Fruit fly (Drosophila melanogaster) whole organism, embryonic: Measurements from ENCODE around the gene zetaCOP.

Experiments used
- Atf6 ChIP-seq: fragments of 200-800 bp; sonication (Bioruptor generic); IDR thresholded peaks from 2 replicates; pipeline ENCODE4 v1.3.6; 2022; ENCODE audit warnings: missing biosample characterization, missing genetic modification characterization
- Bgb ChIP-seq: fragments of 200-800 bp; sonication (Bioruptor generic); IDR thresholded peaks from 2 replicates; pipeline ENCODE4 v1.3.6; 2022; ENCODE audit warnings: missing biosample characterization, missing genetic modification characterization; ENCODE audit not compliant: partially characterized antibody
- C15 ChIP-seq: fragments of 200-800 bp; sonication (Bioruptor generic); IDR thresholded peaks from 3 replicates; pipeline ENCODE4 v1.3.6; 2022; ENCODE audit warnings: missing biosample characterization, missing genetic modification characterization
- CG10543 ChIP-seq: fragments of 200-800 bp; sonication (Bioruptor generic); optimal IDR thresholded peaks from 3 replicates; lab custom pipeline; 2017; ENCODE audit warnings: missing biosample characterization, mild to moderate bottlenecking, missing genetic modification characterization, moderate library complexity
- CG11247 ChIP-seq: fragments of 200-800 bp; sonication (Bioruptor generic); IDR thresholded peaks from 2 replicates; pipeline ENCODE4 v1.3.6; 2022; ENCODE audit warnings: missing biosample characterization, missing genetic modification characterization
- CG12659 ChIP-seq: fragments of 200-800 bp; sonication (Bioruptor generic); optimal IDR thresholded peaks from 3 replicates; lab custom pipeline; 2017; ENCODE audit warnings: mild to moderate bottlenecking, missing biosample characterization, missing genetic modification reagents, missing genetic modification characterization
- CG13894 ChIP-seq: fragments of 200-800 bp; sonication (Bioruptor generic); optimal IDR thresholded peaks from 3 replicates; lab custom pipeline; 2018; ENCODE audit warnings: missing biosample characterization, mild to moderate bottlenecking, missing genetic modification characterization, moderate library complexity
- CG14441 ChIP-seq: fragments of 200-800 bp; sonication (Bioruptor generic); IDR thresholded peaks from 2 replicates; pipeline ENCODE4 v1.3.6; 2022; ENCODE audit warnings: missing biosample characterization, missing genetic modification characterization
- CG1529 ChIP-seq: fragments of 200-800 bp; sonication (Bioruptor generic); optimal IDR thresholded peaks from 3 replicates; lab custom pipeline; 2018; ENCODE audit warnings: missing biosample characterization, missing genetic modification characterization
- CG15514 ChIP-seq: fragments of 200-800 bp; sonication (Bioruptor generic); optimal IDR thresholded peaks from 3 replicates; lab custom pipeline; 2017; ENCODE audit warnings: missing biosample characterization, missing genetic modification characterization, mild to moderate bottlenecking, moderate library complexity, missing genetic modification reagents
- CG17328 ChIP-seq: fragments of 200-800 bp; sonication (Bioruptor generic); IDR thresholded peaks from 2 replicates; pipeline ENCODE4 v1.3.6; 2022; ENCODE audit warnings: missing biosample characterization, missing genetic modification characterization
- CG2120 ChIP-seq: fragments of 200-800 bp; sonication (Bioruptor generic); optimal IDR thresholded peaks from 3 replicates; lab custom pipeline; 2016; ENCODE audit warnings: missing biosample characterization, missing genetic modification characterization
- CG2199 ChIP-seq: fragments of 200-800 bp; sonication (Bioruptor generic); IDR thresholded peaks from 3 replicates; pipeline ENCODE4 v1.3.6; 2022; ENCODE audit warnings: missing biosample characterization, missing genetic modification characterization
- CG2202 ChIP-seq: fragments of 200-800 bp; sonication (Bioruptor generic); optimal IDR thresholded peaks from 2 replicates; lab custom pipeline; 2018; ENCODE audit warnings: missing biosample characterization, mild to moderate bottlenecking, missing genetic modification characterization
- CG31365 ChIP-seq: fragments of 200-800 bp; sonication (Bioruptor generic); optimal IDR thresholded peaks from 2 replicates; lab custom pipeline; 2018; ENCODE audit warnings: missing biosample characterization, mild to moderate bottlenecking, missing genetic modification characterization
- CG3995 ChIP-seq: fragments of 200-800 bp; sonication (Bioruptor generic); optimal IDR thresholded peaks from 3 replicates; lab custom pipeline; 2016; ENCODE audit warnings: missing biosample characterization, missing genetic modification characterization
- CG4424 ChIP-seq: fragments of 200-800 bp; sonication (Bioruptor generic); optimal IDR thresholded peaks from 3 replicates; lab custom pipeline; 2016; ENCODE audit warnings: missing biosample characterization, missing genetic modification characterization
- CG5180 ChIP-seq: fragments of 200-800 bp; sonication (Bioruptor generic); optimal IDR thresholded peaks from 3 replicates; lab custom pipeline; 2017; ENCODE audit warnings: missing biosample characterization, missing genetic modification characterization, mild to moderate bottlenecking, moderate library complexity, missing genetic modification reagents
- CG6854 ChIP-seq: fragments of 200-800 bp; sonication (Bioruptor generic); optimal IDR thresholded peaks from 3 replicates; lab custom pipeline; 2017; ENCODE audit warnings: missing biosample characterization, mild to moderate bottlenecking, missing genetic modification characterization
- CG7357 ChIP-seq: fragments of 200-800 bp; sonication (Bioruptor generic); IDR thresholded peaks from 3 replicates; pipeline ENCODE4 v1.3.6; 2022; ENCODE audit warnings: missing biosample characterization, missing genetic modification characterization
- Deaf1 ChIP-seq: fragments of 200-800 bp; optimal IDR thresholded peaks from 3 replicates; lab custom pipeline; 2019; ENCODE audit warnings: missing biosample characterization, mild to moderate bottlenecking, missing genetic modification characterization, moderate library complexity
- Dll ChIP-seq: fragments of 200-800 bp; sonication (Bioruptor generic); IDR thresholded peaks from 4 replicates; pipeline ENCODE4 v1.3.6; 2022; ENCODE audit warnings: missing biosample characterization, missing genetic modification characterization; ENCODE audit not compliant: partially characterized antibody
- GATAe ChIP-seq: fragments of 200-800 bp; sonication (Bioruptor generic); conservative IDR thresholded peaks from 2 replicates; pipeline ENCODE4 v1.3.6; 2022; ENCODE audit warnings: missing biosample characterization, missing genetic modification characterization
- HmgZ ChIP-seq: fragments of 200-800 bp; sonication (Bioruptor generic); optimal IDR thresholded peaks from 2 replicates; lab custom pipeline; 2018; ENCODE audit warnings: missing biosample characterization, mild to moderate bottlenecking, missing genetic modification characterization
- Jarid2 ChIP-seq: fragments of 200-800 bp; sonication (Bioruptor generic); optimal IDR thresholded peaks from 3 replicates; lab custom pipeline; 2017; ENCODE audit warnings: mild to moderate bottlenecking, missing biosample characterization, missing genetic modification reagents, missing genetic modification characterization
- Lpt ChIP-seq: fragments of >200 bp; optimal IDR thresholded peaks from 2 replicates; lab custom pipeline; 2018; ENCODE audit warnings: missing biosample characterization, missing genetic modification characterization
- Med ChIP-seq: fragments of 200-800 bp; sonication (Bioruptor generic); peaks from one replicate; lab custom pipeline; 2016; ENCODE audit warnings: missing biosample characterization, missing genetic modification characterization, mild to moderate bottlenecking, inconsistent platforms, moderate library complexity
- NK7.1 ChIP-seq: fragments of 200-800 bp; sonication (Bioruptor generic); optimal IDR thresholded peaks from 3 replicates; lab custom pipeline; 2016; ENCODE audit warnings: missing biosample characterization, missing genetic modification characterization
- Neu2 ChIP-seq: fragments of 200-800 bp; sonication (Bioruptor generic); optimal IDR thresholded peaks from 3 replicates; lab custom pipeline; 2016; ENCODE audit warnings: missing biosample characterization, missing genetic modification characterization, borderline replicate concordance
- Ravus ChIP-seq: fragments of 200-800 bp; sonication (Bioruptor generic); IDR thresholded peaks from 2 replicates; pipeline ENCODE4 v1.3.6; 2022; ENCODE audit warnings: missing biosample characterization, missing genetic modification characterization
- Trl ChIP-seq, 3 experiments: fragments of >200 bp in 2 of 3; fragments of 200-800 bp in 1 of 3; sonication (Bioruptor generic) in 1 of 3; optimal IDR thresholded peaks; 2 replicates in 1 of 3; 3 replicates in 2 of 3; lab custom pipeline; 2016 to 2017; ENCODE audit warnings: missing biosample characterization in 1 of 3, missing genetic modification characterization in 1 of 3
- Vsx1 ChIP-seq: fragments of 200-800 bp; sonication (Bioruptor generic); optimal IDR thresholded peaks from 2 replicates; lab custom pipeline; 2017; ENCODE audit warnings: missing biosample characterization, mild to moderate bottlenecking, missing genetic modification characterization, missing genetic modification reagents
- cad ChIP-seq: fragments of >200 bp; optimal IDR thresholded peaks from 2 replicates; lab custom pipeline; 2017; ENCODE audit warnings: missing biosample characterization, missing genetic modification characterization
- cas ChIP-seq: fragments of 200-800 bp; sonication (Bioruptor generic); IDR thresholded peaks from 2 replicates; pipeline ENCODE4 v1.3.6; 2022; ENCODE audit warnings: missing biosample characterization, missing genetic modification characterization
- chinmo ChIP-seq: fragments of 200-800 bp; sonication (Bioruptor generic); IDR thresholded peaks from 4 replicates; pipeline ENCODE4 v1.3.6; 2022; ENCODE audit warnings: missing biosample characterization, missing genetic modification characterization; ENCODE audit not compliant: partially characterized antibody
- cwo ChIP-seq: fragments of 200-800 bp; sonication (Bioruptor generic); optimal IDR thresholded peaks from 3 replicates; lab custom pipeline; 2017; ENCODE audit warnings: missing biosample characterization, missing genetic modification characterization, mild to moderate bottlenecking, moderate library complexity, missing genetic modification reagents
- da ChIP-seq: fragments of 200-800 bp; sonication (Bioruptor generic); optimal IDR thresholded peaks from 2 replicates; lab custom pipeline; 2016; ENCODE audit warnings: missing biosample characterization, missing genetic modification characterization
- exex ChIP-seq: fragments of 200-800 bp; sonication (Bioruptor generic); optimal IDR thresholded peaks from 4 replicates; lab custom pipeline; 2018; ENCODE audit warnings: missing biosample characterization, mild to moderate bottlenecking, missing genetic modification characterization, moderate library complexity
- grn ChIP-seq: fragments of 200-800 bp; sonication (Bioruptor generic); optimal IDR thresholded peaks from 3 replicates; lab custom pipeline; 2017; ENCODE audit warnings: missing biosample characterization, missing genetic modification characterization
- gro ChIP-seq: fragments of 200-800 bp; sonication (Bioruptor generic); optimal IDR thresholded peaks from 2 replicates; lab custom pipeline; 2016; ENCODE audit warnings: missing biosample characterization, missing genetic modification characterization
- gt ChIP-seq: fragments of 200-800 bp; sonication (Bioruptor generic); IDR thresholded peaks from 2 replicates; pipeline ENCODE4 v1.3.6; 2022; ENCODE audit warnings: missing biosample characterization, missing genetic modification characterization
- lab ChIP-seq: fragments of 200-800 bp; sonication (Bioruptor generic); optimal IDR thresholded peaks from 3 replicates; lab custom pipeline; 2017; ENCODE audit warnings: missing biosample characterization, missing genetic modification characterization, mild to moderate bottlenecking, moderate library complexity, missing genetic modification reagents
- maf-S ChIP-seq: fragments of 200-800 bp; sonication (Bioruptor generic); optimal IDR thresholded peaks from 2 replicates; lab custom pipeline; 2016; ENCODE audit warnings: missing biosample characterization, missing genetic modification characterization
- mirr ChIP-seq: fragments of 200-800 bp; sonication (Bioruptor generic); optimal IDR thresholded peaks from 3 replicates; lab custom pipeline; 2018; ENCODE audit warnings: missing biosample characterization, mild to moderate bottlenecking, missing genetic modification characterization
- pfk ChIP-seq: fragments of 200-800 bp; sonication (Bioruptor generic); optimal IDR thresholded peaks from 2 replicates; lab custom pipeline; 2018; ENCODE audit warnings: missing biosample characterization, mild to moderate bottlenecking, missing genetic modification characterization, moderate library complexity
- sd ChIP-seq: fragments of 200-800 bp; sonication (Bioruptor generic); optimal IDR thresholded peaks from 3 replicates; lab custom pipeline; 2018; ENCODE audit warnings: missing biosample characterization, mild to moderate bottlenecking, missing genetic modification characterization, moderate library complexity
- sr ChIP-seq: fragments of 200-800 bp; sonication (Bioruptor generic); IDR thresholded peaks from 3 replicates; pipeline ENCODE4 v1.3.6; 2022; ENCODE audit warnings: missing biosample characterization, missing genetic modification characterization
- yki ChIP-seq: fragments of >200 bp; optimal IDR thresholded peaks from 3 replicates; lab custom pipeline; 2018

zetaCOP gene

DNA sequence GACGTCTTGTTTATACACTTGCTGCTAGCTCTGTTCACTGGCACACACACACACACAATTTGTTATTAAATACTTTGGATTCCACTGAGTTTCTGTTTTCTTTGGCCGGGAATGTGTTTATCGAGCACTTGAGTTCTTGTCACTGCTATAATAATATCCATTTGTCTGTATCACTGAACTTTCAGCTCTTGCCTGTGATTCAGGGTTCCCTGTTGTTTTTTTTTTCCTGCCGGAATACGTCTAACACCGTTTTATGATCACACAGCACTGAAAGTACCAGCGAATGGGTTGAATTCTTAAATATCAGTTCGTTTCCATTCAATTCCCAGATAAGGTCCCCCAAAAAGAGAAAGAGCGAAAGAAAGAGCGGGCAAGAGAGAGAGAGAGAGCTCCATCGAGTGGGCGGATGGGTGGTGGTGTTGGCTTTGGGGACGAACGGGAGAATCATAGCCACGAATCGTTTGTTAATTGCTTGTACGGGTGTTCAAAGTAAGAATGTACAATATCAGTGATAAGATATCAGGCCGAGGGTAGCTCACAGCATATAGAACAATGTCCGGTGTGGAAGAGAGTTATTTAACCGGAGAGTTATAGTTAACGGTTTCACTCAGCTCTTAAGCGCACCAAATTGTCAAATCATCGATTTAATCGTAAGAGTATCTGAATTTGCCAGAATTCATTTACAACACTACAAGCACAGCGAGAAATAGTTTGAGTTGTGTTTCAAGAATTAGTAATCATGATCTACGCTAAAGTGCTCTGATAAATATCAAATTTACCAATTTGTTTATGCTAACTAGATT, 5.5 kb downstream of the zetaCOP start, which contains the start of gene Galphaf (continued):
- TF ChIP-seq lab: peak; percentile 48
- TF ChIP-seq CG14441 (GFP tag; lab: Robert Waterston, UW): no peak
- no peak for TF ChIP-seq CG13894 (tag; lab: Kevin White, UChicago)
- peak; percentile 68 for TF ChIP-seq CG10543
- TF ChIP-seq mirr (GFP tag; lab: Kevin White, UChicago): peak; percentile 99
- no peak for TF ChIP-seq Ravus (GFP tag; lab: Robert Waterston, UW)
- TF ChIP-seq gt (GFP tag; lab: Robert Waterston, UW): no peak
- no peak for TF ChIP-seq CG17328 (GFP tag; lab: Robert Waterston, UW)
- peak; percentile 30 for TF ChIP-seq gro (GFP tag; lab: Kevin White, UChicago)
- TF ChIP-seq CG7357 (GFP tag; lab: Robert Waterston, UW): no peak
- TF ChIP-seq CG6854: no peak
- 0 out of 2 replicates have a peak, but pooled peaks have one; percentile 44 for TF ChIP-seq GATAe
- TF ChIP-seq sd: peak; percentile 95
- peak; percentile 11 for TF ChIP-seq CG12659 (GFP tag; lab: Kevin White, UChicago)
- peak; percentile 77 for TF ChIP-seq Jarid2 (GFP tag; lab: Kevin White, UChicago)
- TF ChIP-seq CG5180 (GFP tag; lab: Kevin White, UChicago): peak; percentile 37
- peak; percentile 38 for TF ChIP-seq cwo
- TF ChIP-seq C15: 0 out of 3 replicates have a peak, but pooled peaks have one; percentile 26
- TF ChIP-seq pfk (GFP tag; lab: Kevin White, UChicago): peak; percentile 59
- TF ChIP-seq CG31365 (tag; lab: Kevin White, UChicago): no peak
- TF ChIP-seq CG2199 (GFP tag; lab: Robert Waterston, UW): peak; percentile 72; the same call in 2 of the 3 replicates
- TF ChIP-seq Dll (GFP tag; lab: Robert Waterston, UW): peak; percentile 17; the same call in 1 of the 4 replicates
- peak; percentile 10 for TF ChIP-seq Vsx1
- no peak for TF ChIP-seq Bgb (GFP tag; lab: Robert Waterston, UW)
- TF ChIP-seq Trl (optimal IDR thresholded peaks at IDR 0.05; lab: Kevin White, UChicago): peak; percentile 76 to 90
- no peak for TF ChIP-seq Trl (GFP tag; optimal IDR thresholded peaks at IDR 0.05; lab: Kevin White, UChicago)
- no peak for TF ChIP-seq cad
- peak; percentile 99 for TF ChIP-seq exex
- TF ChIP-seq da: no peak
- TF ChIP-seq CG2120 (GFP tag; lab: Kevin White, UChicago): peak; percentile 14
- TF ChIP-seq Atf6 (GFP tag; lab: Robert Waterston, UW): 0 out of 2 replicates have a peak, but pooled peaks have one; percentile 21
- TF ChIP-seq chinmo (GFP tag; lab: Robert Waterston, UW): 0 out of 4 replicates have a peak, but pooled peaks have one; percentile 27
- no peak for TF ChIP-seq CG11247 (GFP tag; lab: Robert Waterston, UW)
- TF ChIP-seq CG1529 (GFP tag; lab: Kevin White, UChicago): no peak
- no peak for TF ChIP-seq CG2202 (tag; lab: Kevin White, UChicago)
- TF ChIP-seq Lpt: no peak
- no peak for TF ChIP-seq CG15514 (GFP tag; lab: Kevin White, UChicago)
- peak; percentile 28 for TF ChIP-seq yki
- TF ChIP-seq grn: peak; percentile 59
- TF ChIP-seq sr (GFP tag; lab: Robert Waterston, UW): peak; percentile 20; the same call in 1 of the 3 replicates
- TF ChIP-seq Deaf1 (tag; lab: Kevin White, UChicago): peak; percentile 42
- TF ChIP-seq HmgZ: peak; percentile 21
- no peak for TF ChIP-seq NK7.1 (GFP tag; lab: Kevin White, UChicago)
- TF ChIP-seq Med (GFP tag; lab: Kevin White, UChicago): peak; percentile 22
- no peak for TF ChIP-seq maf-S
- no peak for TF ChIP-seq Neu2 (GFP tag; lab: Kevin White, UChicago)
- peak; percentile 49 for TF ChIP-seq CG3995 (GFP tag; lab: Kevin White, UChicago)
- TF ChIP-seq cas (GFP tag; lab: Robert Waterston, UW): no peak
- no peak for TF ChIP-seq CG4424 (GFP tag; lab: Kevin White, UChicago)
